Worm (Caenorhabditis elegans): ENCODE measurements around the gene clec-224.

The clec-224 gene

ce11 chrV:12158377-12158776 lies 20.9 kb downstream of the clec-224 start:
- no peak for TF ChIP-seq nhr-12 (tag; optimal IDR thresholded peaks at IDR 0.05)

- no peak for TF ChIP-seq snpc-4 (tag; optimal IDR thresholded peaks at IDR 0.05)
- no peak for TF ChIP-seq flh-1 (GFP tag; optimal IDR thresholded peaks at IDR 0.05)
- no peak for TF ChIP-seq sem-2 (GFP tag; optimal IDR thresholded peaks at IDR 0.05)
Observed at ce11 chrV:12154554-12154953, 24.7 kb downstream of the clec-224 start, which contains the start of gene C27A7.9. TSS of gene C27A7.9 (minus strand) at chrV:12154654.

- no peak for TF ChIP-seq unc-120 (tag; optimal IDR thresholded peaks at IDR 0.05; ENCODE audit: poor library complexity, severe bottlenecking)
- TF ChIP-seq nhr-76 (tag; optimal IDR thresholded peaks at IDR 0.05): no peak
- TF ChIP-seq sem-2 (GFP tag; optimal IDR thresholded peaks at IDR 0.05): no peak
- no peak for TF ChIP-seq zip-8 (tag; optimal IDR thresholded peaks at IDR 0.05)
- no peak for TF ChIP-seq mls-2 (tag; optimal IDR thresholded peaks at IDR 0.05)
- no peak for TF ChIP-seq ces-1 (GFP tag; optimal IDR thresholded peaks at IDR 0.05)
- no peak for TF ChIP-seq tbx-8 (GFP tag; optimal IDR thresholded peaks at IDR 0.05)
- no peak for TF ChIP-seq nhr-12 (tag; optimal IDR thresholded peaks at IDR 0.05)
- no peak for TF ChIP-seq nhr-2 (tag; optimal IDR thresholded peaks at IDR 0.05)
- TF ChIP-seq flh-1 (GFP tag; optimal IDR thresholded peaks at IDR 0.05): no peak
- TF ChIP-seq cnd-1 (tag; optimal IDR thresholded peaks at IDR 0.05): no peak
- no peak for TF ChIP-seq nhr-28 (tag; optimal IDR thresholded peaks at IDR 0.05)
- TF ChIP-seq sptf-1 (tag; optimal IDR thresholded peaks at IDR 0.05): no peak
Observed at ce11 chrV:12153784-12154183, 25.5 kb downstream of the clec-224 start.

ce11 chrV:12152857-12153256 lies 26.4 kb downstream of the clec-224 start, which contains the start of gene C27A7.8:
TSS of gene C27A7.8 (plus strand) at chrV:12153157.
- TF ChIP-seq blmp-1 (tag; optimal IDR thresholded peaks at IDR 0.05): no peak
- TF ChIP-seq cnd-1 (tag; optimal IDR thresholded peaks at IDR 0.05): no peak
- TF ChIP-seq unc-120 (tag; optimal IDR thresholded peaks at IDR 0.05; ENCODE audit: poor library complexity, severe bottlenecking): no peak
- no peak for TF ChIP-seq ceh-83 (GFP tag; optimal IDR thresholded peaks at IDR 0.05)
- TF ChIP-seq ceh-43 (GFP tag; optimal IDR thresholded peaks at IDR 0.05): no peak
- TF ChIP-seq tbx-8 (GFP tag; optimal IDR thresholded peaks at IDR 0.05): no peak
- TF ChIP-seq ztf-11 (tag; optimal IDR thresholded peaks at IDR 0.05): no peak
- TF ChIP-seq sptf-1 (tag; optimal IDR thresholded peaks at IDR 0.05): no peak
- no peak for TF ChIP-seq mab-5 (tag; optimal IDR thresholded peaks at IDR 0.05)
- no peak for TF ChIP-seq nhr-237 (tag; optimal IDR thresholded peaks at IDR 0.05)
- no peak for TF ChIP-seq flh-1 (GFP tag; optimal IDR thresholded peaks at IDR 0.05)
- no peak for TF ChIP-seq drap-1 (GFP tag; optimal IDR thresholded peaks at IDR 0.05)
- no peak for TF ChIP-seq nhr-28 (tag; optimal IDR thresholded peaks at IDR 0.05)
- TF ChIP-seq mep-1 (tag; optimal IDR thresholded peaks at IDR 0.05): no peak
- no peak for TF ChIP-seq nhr-2 (tag; optimal IDR thresholded peaks at IDR 0.05)
- TF ChIP-seq sem-2 (GFP tag; optimal IDR thresholded peaks at IDR 0.05): no peak

ce11 chrV:12150607-12151006 lies 28.6 kb downstream of the clec-224 start, which contains the start of gene che-11:
TSS of gene che-11 (minus strand) at chrV:12150707.
- TF ChIP-seq nhr-237 (tag; optimal IDR thresholded peaks at IDR 0.05) (no peak), ceh-43 (GFP tag; optimal IDR thresholded peaks at IDR 0.05) (no peak), sptf-1 (tag; optimal IDR thresholded peaks at IDR 0.05) (no peak), mls-2 (tag; optimal IDR thresholded peaks at IDR 0.05) (no peak), ham-2 (GFP tag; optimal IDR thresholded peaks at IDR 0.05) (no peak), nhr-12 (tag; optimal IDR thresholded peaks at IDR 0.05) (no peak)

ce11 chrV:12140625-12141024 lies 38.6 kb downstream of the clec-224 start, which contains the start of gene C27A7.3:
TSS of gene C27A7.3 (plus strand) at chrV:12140925.
- TF ChIP-seq ceh-39 (tag; optimal IDR thresholded peaks at IDR 0.05) (no peak), nhr-28 (tag; optimal IDR thresholded peaks at IDR 0.05) (no peak), bed-3 (GFP tag; optimal IDR thresholded peaks at IDR 0.05) (no peak), cnd-1 (tag; optimal IDR thresholded peaks at IDR 0.05) (no peak), elt-3 (tag; optimal IDR thresholded peaks at IDR 0.05) (no peak), ceh-83 (GFP tag; optimal IDR thresholded peaks at IDR 0.05) (no peak), lsy-2 (tag; optimal IDR thresholded peaks at IDR 0.05) (no peak), pha-4 (tag; optimal IDR thresholded peaks at IDR 0.05) (no peak), lin-32 (GFP tag; optimal IDR thresholded peaks at IDR 0.05) (no peak), sem-2 (GFP tag; optimal IDR thresholded peaks at IDR 0.05) (no peak), hlh-1 (tag; optimal IDR thresholded peaks at IDR 0.05) (no peak)
